Worm (Caenorhabditis elegans) whole organism, late embryonic: ENCODE results near the gene pole-2.

ENCODE experiments used
- C08G9.2 ChIP-seq: sonication (generic microtip); optimal IDR thresholded peaks from 2 replicates; lab custom pipeline; 2016; ENCODE audit warnings: mild to moderate bottlenecking, missing genetic modification characterization, moderate library complexity, missing compliant biosample characterization
- C38D4.7 ChIP-seq: fragments of 200-800 bp; sonication (Bioruptor generic); optimal IDR thresholded peaks from 2 replicates; lab custom pipeline; 2018; ENCODE audit warnings: mild to moderate bottlenecking, missing genetic modification characterization, moderate library complexity, missing compliant biosample characterization
- F13H6.1 ChIP-seq: sonication (generic microtip); optimal IDR thresholded peaks from 2 replicates; lab custom pipeline; 2016; ENCODE audit warnings: missing genetic modification characterization, missing compliant biosample characterization
- K09A11.1 ChIP-seq: sonication (generic microtip); optimal IDR thresholded peaks from 2 replicates; lab custom pipeline; 2017; ENCODE audit warnings: antibody characterized with exemption, mild to moderate bottlenecking, missing genetic modification characterization, missing compliant biosample characterization; ENCODE audit not compliant: insufficient read depth
- T23F11.4 ChIP-seq: fragments of 200-800 bp; sonication (Bioruptor generic); optimal IDR thresholded peaks from 2 replicates; lab custom pipeline; 2018; ENCODE audit warnings: mild to moderate bottlenecking, missing genetic modification characterization, missing compliant biosample characterization
- Y22D7AL.16 ChIP-seq: sonication (generic microtip); optimal IDR thresholded peaks from 2 replicates; lab custom pipeline; 2016; ENCODE audit warnings: missing genetic modification characterization, missing compliant biosample characterization
- ahr-1 ChIP-seq: sonication (generic microtip); optimal IDR thresholded peaks from 2 replicates; lab custom pipeline; 2016; ENCODE audit warnings: missing genetic modification characterization, missing compliant biosample characterization
- ceh-14 ChIP-seq: sonication (generic microtip); optimal IDR thresholded peaks from 2 replicates; lab custom pipeline; 2016; ENCODE audit warnings: missing genotype, missing genetic modification characterization, missing compliant biosample characterization
- ceh-19 ChIP-seq: fragments of 200-800 bp; sonication (Bioruptor generic); optimal IDR thresholded peaks from 2 replicates; lab custom pipeline; 2018; ENCODE audit warnings: mild to moderate bottlenecking, missing genetic modification characterization, missing compliant biosample characterization
- ceh-2 ChIP-seq: sonication (generic microtip); optimal IDR thresholded peaks from 2 replicates; lab custom pipeline; 2016; ENCODE audit warnings: missing genotype, missing genetic modification characterization, missing compliant biosample characterization
- ceh-45 ChIP-seq: fragments of 200-800 bp; sonication (Bioruptor generic); IDR thresholded peaks from 2 replicates; pipeline ENCODE4 v1.3.6; 2022; ENCODE audit warnings: missing genetic modification reagents, missing genetic modification characterization, missing compliant biosample characterization
- ceh-6 ChIP-seq: fragments of 200-800 bp; sonication (Bioruptor generic); optimal IDR thresholded peaks from 2 replicates; lab custom pipeline; 2018; ENCODE audit warnings: mild to moderate bottlenecking, missing genetic modification characterization, missing compliant biosample characterization
- ceh-9 ChIP-seq: sonication (generic microtip); optimal IDR thresholded peaks from 2 replicates; lab custom pipeline; 2016; ENCODE audit warnings: mild to moderate bottlenecking, missing genetic modification characterization, inconsistent platforms, missing compliant biosample characterization
- dve-1 ChIP-seq: sonication (generic microtip); optimal IDR thresholded peaks from 2 replicates; lab custom pipeline; 2017; ENCODE audit warnings: antibody characterized with exemption, mild to moderate bottlenecking, missing genetic modification characterization, missing compliant biosample characterization
- elt-2 ChIP-seq: sonication (generic microtip); optimal IDR thresholded peaks from 2 replicates; lab custom pipeline; 2016; ENCODE audit warnings: missing genetic modification reagents, missing genetic modification characterization, missing compliant biosample characterization
- elt-4 ChIP-seq: sonication (generic microtip); optimal IDR thresholded peaks from 2 replicates; lab custom pipeline; 2016; ENCODE audit warnings: missing genetic modification characterization, missing compliant biosample characterization
- fkh-10 ChIP-seq: fragments of 150-350 bp; optimal IDR thresholded peaks from 2 replicates; lab custom pipeline; 2014; ENCODE audit warnings: missing biosample characterization, missing genetic modification reagents, missing genetic modification characterization
- gmeb-2 ChIP-seq: sonication (generic microtip); optimal IDR thresholded peaks from 2 replicates; lab custom pipeline; 2016; ENCODE audit warnings: missing genetic modification characterization, inconsistent platforms, missing compliant biosample characterization
- hlh-13 ChIP-seq: fragments of 200-800 bp; sonication (Bioruptor generic); optimal IDR thresholded peaks from 2 replicates; lab custom pipeline; 2018; ENCODE audit warnings: mild to moderate bottlenecking, missing genetic modification characterization, missing compliant biosample characterization
- hlh-15 ChIP-seq: sonication (generic microtip); optimal IDR thresholded peaks from 2 replicates; lab custom pipeline; 2016; ENCODE audit warnings: missing genetic modification characterization, missing compliant biosample characterization
- hlh-6 ChIP-seq: sonication (generic microtip); optimal IDR thresholded peaks from 2 replicates; lab custom pipeline; 2016; ENCODE audit warnings: missing genotype, missing genetic modification characterization, missing compliant biosample characterization
- lim-6 ChIP-seq: sonication (generic microtip); optimal IDR thresholded peaks from 2 replicates; lab custom pipeline; 2016; ENCODE audit warnings: missing genetic modification characterization, missing compliant biosample characterization
- madf-2 ChIP-seq: sonication (generic microtip); optimal IDR thresholded peaks from 2 replicates; lab custom pipeline; 2017; ENCODE audit warnings: missing genetic modification characterization, missing compliant biosample characterization
- pax-1 ChIP-seq: fragments of 150-350 bp; optimal IDR thresholded peaks from 2 replicates; lab custom pipeline; 2014; ENCODE audit warnings: missing biosample characterization, missing genetic modification characterization
- pha-2 ChIP-seq: sonication (generic microtip); optimal IDR thresholded peaks from 2 replicates; lab custom pipeline; 2017; ENCODE audit warnings: mild to moderate bottlenecking, missing genetic modification characterization, missing compliant biosample characterization
- pha-4 ChIP-seq: fragments of 150-350 bp; optimal IDR thresholded peaks from 2 replicates; lab custom pipeline; 2018; ENCODE audit warnings: missing biosample characterization, missing genetic modification reagents, missing genetic modification characterization
- pros-1 ChIP-seq: fragments of 150-350 bp; optimal IDR thresholded peaks from 2 replicates; lab custom pipeline; 2014; ENCODE audit warnings: missing biosample characterization, missing genetic modification reagents, missing genetic modification characterization
- ref-2 ChIP-seq: sonication (generic microtip); optimal IDR thresholded peaks from 2 replicates; lab custom pipeline; 2016; ENCODE audit warnings: missing genetic modification characterization, missing compliant biosample characterization
- rnt-1 ChIP-seq: sonication (generic microtip); optimal IDR thresholded peaks from 2 replicates; lab custom pipeline; 2016; ENCODE audit warnings: missing genetic modification characterization, missing compliant biosample characterization
- tbx-2 ChIP-seq: sonication (generic microtip); optimal IDR thresholded peaks from 2 replicates; lab custom pipeline; 2016; ENCODE audit warnings: missing genetic modification characterization, missing compliant biosample characterization
- ttx-3 ChIP-seq: sonication (generic microtip); optimal IDR thresholded peaks from 2 replicates; lab custom pipeline; 2016; ENCODE audit warnings: missing genetic modification reagents, missing genetic modification characterization, missing compliant biosample characterization
- unc-3 ChIP-seq, 2 experiments: fragments of 200-800 bp in 1 of 2; sonication (Bioruptor generic) in 1 of 2; sonication (generic microtip) in 1 of 2; conservative IDR thresholded peaks in 1 of 2; optimal IDR thresholded peaks in 1 of 2; 2 replicates each; pipeline versions ENCODE4 v1.3.6 to Lab custom; 2016 to 2022; ENCODE audit warnings: missing compliant biosample characterization in 2 of 2, missing genetic modification characterization in 2 of 2, missing genetic modification reagents in 1 of 2
- unc-42 ChIP-seq: sonication (generic microtip); optimal IDR thresholded peaks from 2 replicates; lab custom pipeline; 2016; ENCODE audit warnings: missing genotype, missing genetic modification characterization, missing compliant biosample characterization
- unc-86 ChIP-seq: sonication (generic microtip); optimal IDR thresholded peaks from 2 replicates; lab custom pipeline; 2016; ENCODE audit warnings: missing genetic modification characterization, missing compliant biosample characterization
- zip-5 ChIP-seq: sonication (generic microtip); optimal IDR thresholded peaks from 2 replicates; lab custom pipeline; 2016; ENCODE audit warnings: missing genetic modification characterization, missing compliant biosample characterization

The pole-2 gene

ce11 chrIV:8677303-8677702 is 9.1 kb downstream of the pole-2 start, which contains the start of gene F08B4.8:
Gene F08B4.8 (plus strand): TSS chrIV:8677603.
- TF ChIP-seq hlh-13 (GFP tag; lab: Kevin White, UChicago) (no peak), pax-1 (tag; lab: Kevin White, UChicago) (no peak), madf-2 (tag; lab: Kevin White, UChicago) (no peak), Y22D7AL.16 (tag; lab: Kevin White, UChicago) (no peak), T23F11.4 (no peak), elt-2 (tag; lab: Kevin White, UChicago) (no peak), pha-2 (tag; lab: Kevin White, UChicago) (no peak), elt-4 (tag; lab: Kevin White, UChicago) (no peak), ceh-45 (GFP tag; lab: Robert Waterston, UW) (no peak), ceh-9 (tag; lab: Kevin White, UChicago) (no peak), zip-5 (tag; lab: Kevin White, UChicago) (no peak), fkh-10 (GFP tag; lab: Kevin White, UChicago) (no peak), rnt-1 (tag; lab: Kevin White, UChicago) (no peak)
- TF ChIP-seq, all 69 proteins: peak for 0

ce11 chrIV:8673733-8674375 is 12.6 kb downstream of the pole-2 start:
- TF ChIP-seq C08G9.2 (no peak), ceh-2 (tag; lab: Kevin White, UChicago) (no peak), pha-4 (tag; lab: Kevin White, UChicago) (no peak), ceh-6 (no peak), ceh-14 (tag; lab: Kevin White, UChicago) (no peak), hlh-13 (GFP tag; lab: Kevin White, UChicago) (no peak), unc-3 (GFP tag; conservative IDR thresholded peaks at IDR 0.05; lab: Robert Waterston, UW) (no peak), unc-3 (tag; optimal IDR thresholded peaks at IDR 0.05; lab: Kevin White, UChicago) (no peak), F13H6.1 (tag; lab: Kevin White, UChicago) (no peak), unc-42 (no peak), ceh-19 (GFP tag; lab: Kevin White, UChicago) (no peak), K09A11.1 (tag; lab: Kevin White, UChicago) (no peak)

ce11 chrIV:8668635-8669034 is 17.8 kb downstream of the pole-2 start, which contains the start of gene cdh-5:
Gene cdh-5 (plus strand): TSS chrIV:8668935.
- TF ChIP-seq K09A11.1 (tag; lab: Kevin White, UChicago) (no peak), ahr-1 (tag; lab: Kevin White, UChicago) (no peak), hlh-6 (tag; lab: Kevin White, UChicago) (no peak), tbx-2 (tag; lab: Kevin White, UChicago) (no peak), pax-1 (tag; lab: Kevin White, UChicago) (no peak), pros-1 (no peak), hlh-15 (tag; lab: Kevin White, UChicago) (no peak), ceh-45 (GFP tag; lab: Robert Waterston, UW) (no peak), ttx-3 (tag; lab: Kevin White, UChicago) (no peak), hlh-13 (GFP tag; lab: Kevin White, UChicago) (no peak), unc-86 (tag; lab: Kevin White, UChicago) (no peak), ceh-19 (GFP tag; lab: Kevin White, UChicago) (no peak), elt-2 (tag; lab: Kevin White, UChicago) (no peak), ceh-14 (tag; lab: Kevin White, UChicago) (no peak), dve-1 (tag; lab: Kevin White, UChicago) (no peak)
- TF ChIP-seq, all 69 proteins: peak for 0

ce11 chrIV:8665778-8666177 is 20.6 kb downstream of the pole-2 start:
- TF ChIP-seq gmeb-2 (tag; lab: Kevin White, UChicago) (no peak), lim-6 (tag; lab: Kevin White, UChicago) (no peak), ref-2 (no peak), ceh-19 (GFP tag; lab: Kevin White, UChicago) (no peak), C38D4.7 (no peak)
